Fruit fly (Drosophila melanogaster): ENCODE results near the gene Wnt4.

- TF ChIP-seq Dll (optimal IDR thresholded peaks at IDR 0.05) (no peak), pan (optimal IDR thresholded peaks at IDR 0.05) (no peak), CG8478 (optimal IDR thresholded peaks at IDR 0.05) (no peak)
Measured at dm6 chr2L:7323005-7323404, 46.0 kb upstream of the Wnt4 start.
